Fruit fly (Drosophila melanogaster) whole organism: ENCODE data around the gene kon.

ENCODE experiments used
- Dll ChIP-seq: fragments of >200 bp; optimal IDR thresholded peaks from 2 replicates; lab custom pipeline; 2017
- pan ChIP-seq: fragments of >200 bp; optimal IDR thresholded peaks from 2 replicates; lab custom pipeline; 2017
- usp ChIP-seq: fragments of >200 bp; optimal IDR thresholded peaks from 2 replicates; lab custom pipeline; 2017; ENCODE audit warnings: missing biosample characterization, missing genetic modification characterization, mixed read lengths

DNA sequence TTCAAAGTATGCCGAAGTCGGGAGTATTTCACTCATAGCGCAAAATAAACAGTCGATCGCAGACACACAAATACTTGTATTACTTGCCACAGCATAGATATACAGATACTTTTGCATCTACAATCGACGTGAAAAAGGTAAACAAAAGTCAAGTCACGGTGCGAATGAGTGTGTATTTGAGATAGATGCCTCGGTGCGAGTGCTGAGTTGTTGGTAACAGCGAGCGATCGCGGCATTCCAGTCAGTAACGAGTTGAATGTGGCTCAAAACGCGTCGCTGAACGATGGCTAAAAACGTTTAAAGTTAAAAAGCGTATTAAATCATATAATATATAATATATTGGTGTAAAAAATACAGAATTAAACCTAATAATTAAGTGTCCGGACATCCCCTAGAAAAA, 18.6 kb downstream of the kon start, which contains the start of gene grnd:
- TF ChIP-seq pan (lab: Kevin White, UChicago): no peak
- no peak for TF ChIP-seq Dll (lab: Kevin White, UChicago)
- TF ChIP-seq usp: no peak
